Fruit fly (Drosophila melanogaster): ENCODE measurements around the gene CG14315.
A peak's percentile ranks its signal among the peaks of the same experiment; 100 is the strongest.

Gene CG14315

dm6 chr3R:18166261-18166720 lies 7.8 kb downstream of the CG14315 start (continued):
- TF ChIP-seq nom (GFP tag; optimal IDR thresholded peaks at IDR 0.05): no peak
- no peak for TF ChIP-seq Atf3 (GFP tag; optimal IDR thresholded peaks at IDR 0.05)
- TF ChIP-seq Rfx (GFP tag; IDR thresholded peaks at IDR 0.05): peak; percentile 26; the same call in 1 of the 2 replicates
- no peak for TF ChIP-seq bowl (GFP tag; IDR thresholded peaks at IDR 0.05)
- no peak for TF ChIP-seq stc (GFP tag; IDR thresholded peaks at IDR 0.05)
- TF ChIP-seq CG13287 (GFP tag; IDR thresholded peaks at IDR 0.05; ENCODE audit: partially characterized antibody): peak; percentile 18
- peak; percentile 49; the same call in 1 of the 3 replicates for TF ChIP-seq CG34422 (GFP tag; IDR thresholded peaks at IDR 0.05)
- no peak for TF ChIP-seq Vsx1 (GFP tag; optimal IDR thresholded peaks at IDR 0.05)
- no peak for TF ChIP-seq CG10274 (GFP tag; optimal IDR thresholded peaks at IDR 0.05)
- TF ChIP-seq HLH3B (GFP tag; IDR thresholded peaks at IDR 0.05): no peak
- no peak for TF ChIP-seq CG17186 (GFP tag; optimal IDR thresholded peaks at IDR 0.05)
- no peak for TF ChIP-seq CG3163 (GFP tag; optimal IDR thresholded peaks at IDR 0.05)
- TF ChIP-seq sug (tag; optimal IDR thresholded peaks at IDR 0.05): no peak
- no peak for TF ChIP-seq Usf (GFP tag; optimal IDR thresholded peaks at IDR 0.05)
- no peak for TF ChIP-seq nau (GFP tag; optimal IDR thresholded peaks at IDR 0.05)
- TF ChIP-seq CTCF (GFP tag; optimal IDR thresholded peaks at IDR 0.05): no peak
- TF ChIP-seq CG9437 (GFP tag; optimal IDR thresholded peaks at IDR 0.05): no peak
- TF ChIP-seq CG1024 (GFP tag; IDR thresholded peaks at IDR 0.05): no peak
- TF ChIP-seq CG32767 (GFP tag; IDR thresholded peaks at IDR 0.05): no peak
- TF ChIP-seq CG2120 (GFP tag; optimal IDR thresholded peaks at IDR 0.05): peak; percentile 6
- no peak for TF ChIP-seq pita (GFP tag; optimal IDR thresholded peaks at IDR 0.05)
- no peak for TF ChIP-seq CG10431 (GFP tag; optimal IDR thresholded peaks at IDR 0.05)
- TF ChIP-seq CG15514 (GFP tag; optimal IDR thresholded peaks at IDR 0.05): peak; percentile 18
- TF ChIP-seq CG4617 (GFP tag; optimal IDR thresholded peaks at IDR 0.05; ENCODE audit: borderline replicate concordance): no peak
- no peak for TF ChIP-seq CG1792 (GFP tag; optimal IDR thresholded peaks at IDR 0.05)
- peak; percentile 15 for TF ChIP-seq Six4 (GFP tag; optimal IDR thresholded peaks at IDR 0.05)
- TF ChIP-seq Mad (GFP tag; optimal IDR thresholded peaks at IDR 0.05): no peak
- TF ChIP-seq vnd (GFP tag; IDR thresholded peaks at IDR 0.05; ENCODE audit: partially characterized antibody): no peak
- peak; percentile 0 for TF ChIP-seq CG34376 (GFP tag; optimal IDR thresholded peaks at IDR 0.05)
- no peak for TF ChIP-seq CkIIα-i1 (GFP tag; IDR thresholded peaks at IDR 0.05)
- TF ChIP-seq CG18476 (GFP tag; optimal IDR thresholded peaks at IDR 0.05): no peak
- no peak for TF ChIP-seq caup (GFP tag; optimal IDR thresholded peaks at IDR 0.05; ENCODE audit: severe bottlenecking)
- TF ChIP-seq Hr39 (optimal IDR thresholded peaks at IDR 0.05): no peak
- no peak for TF ChIP-seq CG1233 (GFP tag; optimal IDR thresholded peaks at IDR 0.05)
- TF ChIP-seq klu (GFP tag; IDR thresholded peaks at IDR 0.05): no peak
- TF ChIP-seq CG2875 (GFP tag; optimal IDR thresholded peaks at IDR 0.05): no peak
- TF ChIP-seq her (GFP tag; optimal IDR thresholded peaks at IDR 0.05): no peak
- TF ChIP-seq Hmx (GFP tag; optimal IDR thresholded peaks at IDR 0.05): no peak
- TF ChIP-seq CG4424 (GFP tag; optimal IDR thresholded peaks at IDR 0.05): no peak
- peak; percentile 12 for TF ChIP-seq CG2678 (tag; optimal IDR thresholded peaks at IDR 0.05)
- TF ChIP-seq CG14710 (tag; optimal IDR thresholded peaks at IDR 0.05): no peak
- no peak for TF ChIP-seq ATbp (GFP tag; optimal IDR thresholded peaks at IDR 0.05)
- no peak for TF ChIP-seq sima (GFP tag; optimal IDR thresholded peaks at IDR 0.05)
- TF ChIP-seq sim (GFP tag; IDR thresholded peaks at IDR 0.05): no peak
- no peak for TF ChIP-seq Kr (GFP tag; optimal IDR thresholded peaks at IDR 0.05)
- no peak for TF ChIP-seq Dfd (GFP tag; optimal IDR thresholded peaks at IDR 0.05)
- TF ChIP-seq CG6765 (GFP tag; optimal IDR thresholded peaks at IDR 0.05): no peak
- peak; percentile 72 for TF ChIP-seq sens (GFP tag)
- no peak for TF ChIP-seq Lpt (GFP tag; optimal IDR thresholded peaks at IDR 0.05)
- no peak; the same call in 3 of the 4 replicates for TF ChIP-seq Dll (GFP tag; IDR thresholded peaks at IDR 0.05; ENCODE audit: partially characterized antibody)
- TF ChIP-seq CG33213 (GFP tag; optimal IDR thresholded peaks at IDR 0.05): no peak
- TF ChIP-seq CG12942 (GFP tag; optimal IDR thresholded peaks at IDR 0.05): no peak
- no peak for TF ChIP-seq Hr3 (GFP tag; optimal IDR thresholded peaks at IDR 0.05)

All from whole organism, embryonic.